Worm (Caenorhabditis elegans) whole organism, L4/young adult: ENCODE data around the gene F54D5.23.

Source experiments
- W03F9.2 ChIP-seq: fragments of 150-350 bp; optimal IDR thresholded peaks from 2 replicates; lab custom pipeline; 2014; ENCODE audit warnings: missing biosample characterization, missing genetic modification characterization
- dao-5 ChIP-seq: sonication (generic microtip); optimal IDR thresholded peaks from 2 replicates; lab custom pipeline; 2016; ENCODE audit warnings: missing genotype, missing genetic modification characterization, moderate library complexity, missing compliant biosample characterization
- him-1 ChIP-seq: sonication (generic microtip); optimal IDR thresholded peaks from 2 replicates; lab custom pipeline; 2016; ENCODE audit warnings: missing genotype, missing genetic modification reagents, missing genetic modification characterization, missing compliant biosample characterization

ce11 chrII:11535429-11535828 lies 33.7 kb downstream of the F54D5.23 start:
- no peak for TF ChIP-seq dao-5
- no peak for TF ChIP-seq W03F9.2 (tag; lab: Kevin White, UChicago)
- no peak for TF ChIP-seq him-1 (tag; lab: Kevin White, UChicago)
